Worm (Caenorhabditis elegans) whole organism, L1 larva: ENCODE measurements around the gene K01D12.20.
A peak's percentile ranks its signal among the peaks of the same experiment; 100 is the strongest.
"Not testable (repeated sequence)": the region's sequence is repeated elsewhere in the genome, so short reads cannot be mapped to it uniquely, and the experiment has no call there.

Experiments used
- C16A3.4 ChIP-seq: fragments of 150-350 bp; optimal IDR thresholded peaks from 2 replicates; lab custom pipeline; 2014; ENCODE audit warnings: missing biosample characterization, missing genetic modification characterization
- aha-1 ChIP-seq: fragments of 150-350 bp; optimal IDR thresholded peaks from 2 replicates; lab custom pipeline; 2014; ENCODE audit warnings: missing biosample characterization, missing genetic modification characterization
- blmp-1 ChIP-seq: fragments of 150-350 bp; optimal IDR thresholded peaks from 2 replicates; lab custom pipeline; 2014; ENCODE audit warnings: missing biosample characterization, missing genetic modification characterization
- ceh-63 ChIP-seq: fragments of 200-800 bp; sonication (Bioruptor generic); optimal IDR thresholded peaks from 2 replicates; lab custom pipeline; 2018; ENCODE audit warnings: mild to moderate bottlenecking, missing genetic modification characterization, missing compliant biosample characterization
- ceh-82 ChIP-seq, 3 experiments: fragments of 150-350 bp in 1 of 3; sonication (generic microtip) in 2 of 3; optimal IDR thresholded peaks; 2 replicates each; lab custom pipeline; 2014 to 2017; ENCODE audit warnings: missing biosample characterization in 3 of 3, missing genetic modification characterization in 3 of 3
- dsc-1 ChIP-seq: sonication (generic microtip); optimal IDR thresholded peaks from 2 replicates; lab custom pipeline; 2016; ENCODE audit warnings: mild to moderate bottlenecking, missing genetic modification characterization, missing compliant biosample characterization
- egl-13 ChIP-seq: sonication (generic microtip); optimal IDR thresholded peaks from 2 replicates; lab custom pipeline; 2016; ENCODE audit warnings: missing genotype, missing genetic modification reagents, missing genetic modification characterization, missing compliant biosample characterization
- elt-3 ChIP-seq, 6 experiments: fragments of 150-350 bp in 1 of 6; sonication (generic microtip); optimal IDR thresholded peaks; 2 replicates each; lab custom pipeline; 2017 to 2018; ENCODE audit warnings: missing biosample characterization in 6 of 6, missing genetic modification characterization in 6 of 6, inconsistent platforms in 1 of 6
- ets-5 ChIP-seq: fragments of 200-800 bp; sonication (Bioruptor generic); IDR thresholded peaks from 2 replicates; pipeline ENCODE4 v1.3.6; 2022; ENCODE audit warnings: missing genetic modification characterization, missing compliant biosample characterization
- fkh-4 ChIP-seq: sonication (generic microtip); optimal IDR thresholded peaks from 2 replicates; lab custom pipeline; 2016; ENCODE audit warnings: missing compliant biosample characterization, missing genetic modification characterization, borderline replicate concordance
- irx-1 ChIP-seq: sonication (generic microtip); optimal IDR thresholded peaks from 2 replicates; lab custom pipeline; 2016; ENCODE audit warnings: missing genetic modification characterization, missing compliant biosample characterization
- lin-14 ChIP-seq: fragments of 200-800 bp; sonication (Bioruptor generic); optimal IDR thresholded peaks from 2 replicates; lab custom pipeline; 2018; ENCODE audit warnings: mild to moderate bottlenecking, missing genetic modification characterization, moderate library complexity, missing compliant biosample characterization
- lin-15B ChIP-seq: fragments of 150-350 bp; sonication (generic microtip); optimal IDR thresholded peaks from 3 replicates; lab custom pipeline; 2014; ENCODE audit warnings: missing biosample characterization, missing genetic modification characterization
- lir-3 ChIP-seq: sonication (generic microtip); optimal IDR thresholded peaks from 2 replicates; lab custom pipeline; 2016; ENCODE audit warnings: mild to moderate bottlenecking, missing genetic modification characterization, moderate library complexity, missing compliant biosample characterization; ENCODE audit not compliant: poor library complexity
- mab-9 ChIP-seq: fragments of 200-800 bp; sonication (Bioruptor generic); IDR thresholded peaks from 2 replicates; pipeline ENCODE4 v1.3.6; 2022; ENCODE audit warnings: missing genetic modification reagents, missing genetic modification characterization, missing compliant biosample characterization
- mdl-1 ChIP-seq, 2 experiments: fragments of 150-350 bp; optimal IDR thresholded peaks; 2 replicates each; lab custom pipeline; 2014 to 2017; ENCODE audit warnings: missing biosample characterization in 2 of 2, missing genetic modification characterization in 2 of 2, inconsistent platforms in 1 of 2
- mef-2 ChIP-seq: fragments of 150-350 bp; optimal IDR thresholded peaks from 2 replicates; lab custom pipeline; 2014; ENCODE audit warnings: missing biosample characterization, missing genetic modification characterization
- nhr-19 ChIP-seq: fragments of 200-800 bp; sonication (Bioruptor generic); conservative IDR thresholded peaks from 2 replicates; pipeline ENCODE4 v1.3.6; 2022; ENCODE audit warnings: missing genetic modification characterization, missing compliant biosample characterization
- nhr-237 ChIP-seq: fragments of 150-350 bp; optimal IDR thresholded peaks from 2 replicates; lab custom pipeline; 2014; ENCODE audit warnings: missing biosample characterization, missing genetic modification characterization
- nhr-28 ChIP-seq: fragments of 150-350 bp; optimal IDR thresholded peaks from 2 replicates; lab custom pipeline; 2014; ENCODE audit warnings: missing biosample characterization, missing genetic modification characterization
- nhr-47 ChIP-seq: sonication (generic microtip); optimal IDR thresholded peaks from 2 replicates; lab custom pipeline; 2016; ENCODE audit warnings: mild to moderate bottlenecking, missing genetic modification characterization, moderate library complexity, missing compliant biosample characterization
- nhr-76 ChIP-seq: sonication (generic microtip); optimal IDR thresholded peaks from 2 replicates; lab custom pipeline; 2017; ENCODE audit warnings: missing biosample characterization, missing genetic modification characterization
- nhr-77 ChIP-seq: fragments of 150-350 bp; optimal IDR thresholded peaks from 2 replicates; lab custom pipeline; 2014; ENCODE audit warnings: missing biosample characterization, missing genetic modification characterization
- nhr-90 ChIP-seq: sonication (generic microtip); optimal IDR thresholded peaks from 2 replicates; lab custom pipeline; 2016; ENCODE audit warnings: mild to moderate bottlenecking, missing genetic modification characterization, missing compliant biosample characterization; ENCODE audit not compliant: poor library complexity
- pag-3 ChIP-seq: sonication (generic microtip); optimal IDR thresholded peaks from 2 replicates; lab custom pipeline; 2017; ENCODE audit warnings: missing genetic modification characterization, mild to moderate bottlenecking, missing compliant biosample characterization, antibody characterized with exemption, borderline replicate concordance; ENCODE audit not compliant: insufficient read depth
- pax-3 ChIP-seq: fragments of 200-800 bp; sonication (Bioruptor generic); optimal IDR thresholded peaks from 2 replicates; lab custom pipeline; 2018; ENCODE audit warnings: mild to moderate bottlenecking, missing genetic modification characterization, moderate library complexity, missing compliant biosample characterization
- rnt-1 ChIP-seq: sonication (generic microtip); optimal IDR thresholded peaks from 2 replicates; lab custom pipeline; 2016; ENCODE audit warnings: mild to moderate bottlenecking, missing genetic modification characterization, moderate library complexity, missing compliant biosample characterization
- snpc-4 ChIP-seq: fragments of 150-350 bp; optimal IDR thresholded peaks from 2 replicates; lab custom pipeline; 2014; ENCODE audit warnings: missing biosample characterization, missing genetic modification characterization
- sox-4 ChIP-seq: sonication (generic microtip); optimal IDR thresholded peaks from 2 replicates; lab custom pipeline; 2016; ENCODE audit warnings: missing genetic modification characterization, missing compliant biosample characterization
- sup-37 ChIP-seq: fragments of 200-800 bp; sonication (Bioruptor generic); optimal IDR thresholded peaks from 2 replicates; lab custom pipeline; 2018; ENCODE audit warnings: mild to moderate bottlenecking, missing genetic modification characterization, missing compliant biosample characterization
- unc-62 ChIP-seq: fragments of 150-350 bp; optimal IDR thresholded peaks from 2 replicates; lab custom pipeline; 2014; ENCODE audit warnings: missing biosample characterization, missing genetic modification reagents, missing genetic modification characterization
- vab-15 ChIP-seq: sonication (generic microtip); optimal IDR thresholded peaks from 2 replicates; lab custom pipeline; 2017; ENCODE audit warnings: missing genotype, mild to moderate bottlenecking, missing genetic modification characterization, missing compliant biosample characterization
- zip-4 ChIP-seq: fragments of 200-800 bp; sonication (Bioruptor generic); optimal IDR thresholded peaks from 2 replicates; lab custom pipeline; 2018; ENCODE audit warnings: mild to moderate bottlenecking, missing genetic modification characterization, moderate library complexity, missing compliant biosample characterization

The K01D12.20 gene

DNA sequence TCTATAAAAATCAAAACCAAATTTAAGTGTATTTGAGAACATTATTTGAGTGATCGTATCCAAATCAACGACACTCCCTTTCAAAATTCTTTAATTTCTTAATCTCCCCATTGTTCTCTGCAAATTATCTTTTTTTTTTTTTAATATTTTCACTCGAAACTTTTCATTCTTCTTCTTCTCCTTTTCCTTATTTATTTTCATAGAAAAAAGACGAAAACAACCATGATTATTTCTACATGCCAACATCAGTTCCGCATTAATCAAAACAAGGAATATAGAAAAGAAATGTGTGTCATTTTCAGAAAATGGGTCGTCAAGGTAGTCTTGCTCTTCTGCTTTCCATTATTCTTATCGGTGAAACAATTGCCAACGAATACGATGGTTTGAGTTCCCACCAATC, 3.1 kb downstream of the K01D12.20 start, which contains the start of gene K01D12.5:
K01D12.5 (plus strand) TSS at position 301 of the 400 bp plus-strand sequence.
- TF ChIP-seq C16A3.4 (tag; lab: Kevin White, UChicago) (no peak), sox-4 (tag; lab: Kevin White, UChicago) (no peak), zip-4 (no peak)

DNA sequence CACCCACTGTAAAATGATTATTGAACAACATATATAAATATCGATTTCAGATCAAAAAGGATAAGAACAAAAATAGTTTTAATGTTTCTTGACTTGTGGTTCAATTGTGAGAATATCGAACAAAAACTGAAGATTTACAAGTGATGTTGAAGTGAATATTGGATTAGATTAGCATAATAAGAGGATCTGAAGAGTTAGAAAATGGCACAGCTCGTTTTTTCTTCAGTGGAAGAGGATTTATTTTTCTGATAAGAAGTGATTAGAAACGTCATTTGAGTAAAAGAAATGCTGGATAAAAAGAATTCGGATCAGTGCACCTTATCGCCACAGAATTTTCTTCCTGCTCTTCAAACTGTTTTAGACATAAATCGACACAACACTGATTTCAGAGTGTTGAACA, 4.9 kb downstream of the K01D12.20 start, which contains the start of gene twk-14:
twk-14 (minus strand) TSS at position 8 of the 400 bp plus-strand sequence.
- TF ChIP-seq egl-13 (tag; lab: Kevin White, UChicago) = peak; percentile 9
- TF ChIP-seq dsc-1 = peak; percentile 90
- TF ChIP-seq vab-15 (tag; lab: Kevin White, UChicago) = no peak
- peak; percentile 48 for TF ChIP-seq pax-3 (tag; lab: Kevin White, UChicago)
- TF ChIP-seq, all 84 proteins: peak for 3

DNA sequence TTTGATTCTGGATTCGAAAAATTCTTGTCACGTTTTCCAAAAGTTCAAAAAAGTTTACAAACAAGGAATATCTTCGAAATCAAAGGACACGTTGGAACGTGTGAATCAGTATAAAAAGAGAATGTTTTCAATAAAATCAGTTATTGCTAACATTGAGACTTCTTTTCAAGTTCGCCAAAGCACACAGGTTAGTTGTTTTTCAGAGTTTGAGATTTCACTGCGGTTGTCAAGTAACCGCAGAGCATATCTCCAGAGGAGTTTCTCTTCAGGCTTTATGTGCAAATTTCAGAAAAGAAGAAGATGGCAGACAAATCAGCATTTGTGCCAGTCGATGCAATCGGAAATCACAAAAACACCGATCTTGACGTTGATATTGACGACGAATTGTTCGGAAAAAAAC, 14.5 kb downstream of the K01D12.20 start, which contains the start of gene K01D12.15:
K01D12.15 (plus strand) TSS at position 301 of the 400 bp plus-strand sequence.
- TF ChIP-seq ceh-63 (GFP tag; lab: Kevin White, UChicago) (no peak), pag-3 (tag; lab: Kevin White, UChicago) (no peak), lir-3 (tag; lab: Kevin White, UChicago) (no peak), nhr-76 (tag; lab: Kevin White, UChicago) (no peak), ceh-82 (tag; optimal IDR thresholded peaks at IDR 0.05; lab: Kevin White, UChicago) (no peak), nhr-19 (no peak), mdl-1 (tag; optimal IDR thresholded peaks at IDR 0.05; lab: Kevin White, UChicago) (no peak), unc-62 (GFP tag; lab: Kevin White, UChicago) (no peak), pax-3 (tag; lab: Kevin White, UChicago) (no peak), blmp-1 (tag; lab: Kevin White, UChicago) (no peak), aha-1 (tag; lab: Kevin White, UChicago) (no peak), fkh-4 (tag; lab: Kevin White, UChicago) (no peak), sup-37 (no peak)
- TF ChIP-seq, all 84 proteins: peak for 0

DNA sequence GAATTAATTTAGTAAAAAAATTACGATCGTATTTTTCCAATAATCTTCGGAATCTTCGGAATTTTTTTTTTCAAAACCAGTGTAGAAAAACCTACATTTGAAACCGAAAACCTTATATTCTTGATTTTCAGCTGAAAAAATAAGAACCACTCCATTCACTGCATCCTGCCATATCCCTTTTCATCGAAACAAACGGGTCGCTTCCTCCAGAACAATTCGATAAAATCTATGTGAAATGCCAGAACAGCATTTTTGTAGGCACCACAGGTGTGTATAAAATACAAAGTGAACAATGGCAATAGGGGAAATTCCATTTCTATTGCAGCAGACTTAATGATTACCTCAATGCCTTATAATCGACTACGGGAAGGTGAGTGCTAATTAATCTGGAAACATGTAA, 23.4 kb downstream of the K01D12.20 start, which contains the start of gene K01D12.1:
K01D12.1 (plus strand) TSS at position 301 of the 400 bp plus-strand sequence.
- TF ChIP-seq snpc-4 (tag; lab: Kevin White, UChicago) (no peak), blmp-1 (tag; lab: Kevin White, UChicago) (no peak), mab-9 (no peak), nhr-47 (no peak), C16A3.4 (tag; lab: Kevin White, UChicago) (no peak)
- TF ChIP-seq, all 84 proteins: peak for 0

DNA sequence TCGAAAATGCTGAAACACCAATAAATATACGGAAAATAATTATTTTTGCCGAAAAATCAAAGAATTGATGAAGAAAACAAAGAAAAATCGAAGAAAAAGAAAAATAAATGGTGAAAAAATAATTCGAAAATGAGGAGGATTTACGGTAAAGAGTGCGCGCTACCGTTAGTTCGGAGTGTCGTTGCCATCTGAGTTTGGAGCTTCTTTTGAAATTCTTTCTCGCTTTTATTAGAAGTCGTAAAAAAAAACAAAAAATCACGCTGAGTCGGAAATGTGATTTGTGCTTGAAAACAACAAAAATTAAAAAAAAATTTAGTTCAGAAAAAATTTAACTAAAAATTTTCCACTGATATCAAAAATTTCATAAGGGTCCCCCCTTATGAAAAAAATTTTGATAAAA, 26.4 kb downstream of the K01D12.20 start, which contains the start of gene F23H12.10:
F23H12.10 (minus strand) TSS at position 12 of the 400 bp plus-strand sequence.
- not testable (repeated sequence) for TF ChIP-seq nhr-237 (tag; lab: Kevin White, UChicago); nhr-76 (tag; lab: Kevin White, UChicago); mab-9
- TF ChIP-seq, all 84 proteins: peak for 0; not testable (repeated sequence) for 84

DNA sequence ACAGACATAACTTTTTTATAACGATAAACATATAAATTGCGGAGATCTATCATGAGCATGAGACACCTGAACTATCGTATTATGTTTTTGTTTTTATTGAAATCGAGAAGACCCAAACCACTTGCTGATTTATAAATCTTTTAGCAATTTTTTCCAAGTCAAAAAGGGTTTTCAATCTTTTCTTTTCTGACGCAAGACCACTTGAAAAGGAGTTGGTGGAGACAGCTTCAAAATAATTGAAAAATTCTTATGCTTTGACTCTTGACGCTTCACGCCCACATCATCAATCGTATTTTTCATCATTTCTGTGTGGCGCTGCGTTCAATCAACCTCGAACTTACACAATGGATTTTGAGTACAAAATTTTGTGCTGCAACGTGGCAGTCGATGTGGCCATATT, 29.2 kb downstream of the K01D12.20 start, which contains the start of gene F23H12.7:
F23H12.7 (plus strand) TSS at position 301 of the 400 bp plus-strand sequence.
- no peak for TF ChIP-seq lin-15B (tag; lab: Kevin White, UChicago)
- no peak for TF ChIP-seq rnt-1
- TF ChIP-seq nhr-77 (tag; lab: Kevin White, UChicago) = no peak
- no peak for TF ChIP-seq elt-3 (tag; optimal IDR thresholded peaks at IDR 0.05; lab: Kevin White, UChicago)
- no peak for TF ChIP-seq lin-14 (GFP tag; lab: Kevin White, UChicago)
- TF ChIP-seq zip-4 = no peak
- no peak for TF ChIP-seq mef-2 (tag; lab: Kevin White, UChicago)
- no peak for TF ChIP-seq irx-1 (tag; lab: Kevin White, UChicago)
- no peak for TF ChIP-seq C16A3.4 (tag; lab: Kevin White, UChicago)
- no peak for TF ChIP-seq nhr-90 (tag; lab: Kevin White, UChicago)
- no peak for TF ChIP-seq ets-5 (GFP tag; lab: Robert Waterston, UW)
- no peak for TF ChIP-seq nhr-28
- TF ChIP-seq, all 84 proteins: peak for 0
